Worm (Caenorhabditis elegans) whole organism, young adult: ENCODE data around the gene K01D12.5.

ENCODE experiments used
- cebp-2 ChIP-seq: fragments of 200-800 bp; sonication (Bioruptor generic); IDR thresholded peaks from 2 replicates; pipeline ENCODE4 v1.3.6; 2022; ENCODE audit warnings: missing genetic modification characterization, missing compliant biosample characterization
- hsf-1 ChIP-seq: fragments of 200-800 bp; sonication (Bioruptor generic); IDR thresholded peaks from 2 replicates; pipeline ENCODE4 v1.3.6; 2022; ENCODE audit warnings: missing genetic modification reagents, missing genetic modification characterization, missing compliant biosample characterization
- let-526 ChIP-seq: fragments of 200-800 bp; sonication (Bioruptor generic); IDR thresholded peaks from 2 replicates; pipeline ENCODE4 v1.3.6; 2022; ENCODE audit warnings: missing genetic modification reagents, missing genetic modification characterization, missing compliant biosample characterization
- mel-28 ChIP-seq: sonication (generic microtip); optimal IDR thresholded peaks from 2 replicates; lab custom pipeline; 2016; ENCODE audit warnings: borderline replicate concordance, mild to moderate bottlenecking, missing genetic modification characterization, missing compliant biosample characterization
- mes-4 ChIP-seq: sonication (generic microtip); optimal IDR thresholded peaks from 2 replicates; lab custom pipeline; 2016; ENCODE audit warnings: missing genotype, missing genetic modification characterization, missing compliant biosample characterization
- nfya-1 ChIP-seq: sonication (generic microtip); optimal IDR thresholded peaks from 2 replicates; lab custom pipeline; 2017; ENCODE audit warnings: antibody characterized with exemption, missing compliant biosample characterization, missing genetic modification characterization, borderline replicate concordance; ENCODE audit not compliant: insufficient read depth
- repo-1 ChIP-seq: sonication (generic microtip); optimal IDR thresholded peaks from 2 replicates; lab custom pipeline; 2017; ENCODE audit warnings: mild to moderate bottlenecking, missing genetic modification characterization, missing compliant biosample characterization
- sea-2 ChIP-seq: fragments of 200-800 bp; sonication (Bioruptor generic); IDR thresholded peaks from 2 replicates; pipeline ENCODE4 v1.3.6; 2022; ENCODE audit warnings: missing genetic modification characterization, missing compliant biosample characterization
- snpc-4 ChIP-seq, 5 experiments: fragments of 150-350 bp in 1 of 5; sonication (generic microtip) in 4 of 5; optimal IDR thresholded peaks; 2 replicates each; lab custom pipeline; 2014 to 2018; ENCODE audit warnings: missing genetic modification characterization in 5 of 5, missing biosample characterization in 3 of 5, antibody characterized with exemption in 2 of 5, mild to moderate bottlenecking in 2 of 5, missing compliant biosample characterization in 2 of 5, missing genotype in 2 of 5, moderate library complexity in 2 of 5, missing genetic modification reagents in 1 of 5
- unc-62 ChIP-seq: fragments of 150-350 bp; optimal IDR thresholded peaks from 2 replicates; lab custom pipeline; 2014; ENCODE audit warnings: missing biosample characterization, missing genetic modification reagents, missing genetic modification characterization
- ztf-26 ChIP-seq: sonication (generic microtip); optimal IDR thresholded peaks from 2 replicates; lab custom pipeline; 2017; ENCODE audit warnings: missing genetic modification characterization, missing compliant biosample characterization
- ztf-6 ChIP-seq: fragments of 200-800 bp; sonication (Bioruptor generic); IDR thresholded peaks from 2 replicates; pipeline ENCODE4 v1.3.6; 2022; ENCODE audit warnings: missing genetic modification reagents, missing genetic modification characterization, missing compliant biosample characterization

DNA sequence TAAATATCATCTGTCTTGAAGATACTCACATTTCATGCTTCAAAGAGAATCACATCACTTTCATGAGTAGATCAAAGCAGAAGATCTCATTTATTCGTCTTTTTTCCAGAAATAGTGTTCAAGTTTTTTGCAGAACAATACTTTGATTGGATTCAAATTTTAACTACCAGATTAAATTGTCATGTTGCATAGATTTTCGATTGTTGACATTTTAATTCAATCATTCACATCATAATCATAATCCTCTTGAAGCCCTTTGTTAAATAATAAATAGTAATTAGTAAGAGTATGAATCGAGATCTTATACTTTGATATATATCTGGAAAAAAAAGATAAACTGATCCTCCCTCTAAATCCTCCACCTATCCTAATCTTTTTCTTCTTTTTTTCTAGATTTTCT is 30.2 kb downstream of the K01D12.5 start:
- TF ChIP-seq ztf-26 (tag; lab: Kevin White, UChicago), result no peak
- no peak for TF ChIP-seq nfya-1 (tag; lab: Kevin White, UChicago)
- no peak for TF ChIP-seq ztf-6 (GFP tag; lab: Robert Waterston, UW)
- no peak for TF ChIP-seq unc-62 (GFP tag; lab: Kevin White, UChicago)
- no peak for TF ChIP-seq mel-28 (tag; lab: Kevin White, UChicago)
- no peak for TF ChIP-seq repo-1 (tag; lab: Kevin White, UChicago)
- TF ChIP-seq let-526 (GFP tag; lab: Robert Waterston, UW), result no peak
- no peak for TF ChIP-seq sea-2
- TF ChIP-seq snpc-4 (GFP tag; optimal IDR thresholded peaks at IDR 0.05; lab: Kevin White, UChicago), result no peak
- no peak for TF ChIP-seq snpc-4 (tag; optimal IDR thresholded peaks at IDR 0.05; lab: Kevin White, UChicago)
- TF ChIP-seq cebp-2 (GFP tag; lab: Robert Waterston, UW), result no peak
- no peak for TF ChIP-seq mes-4 (tag; lab: Kevin White, UChicago)
- TF ChIP-seq hsf-1, result no peak
